Fruit fly (Drosophila melanogaster) whole organism, embryonic: ENCODE measurements around the gene Ugt36D1.

ENCODE experiments used
- Asciz ChIP-seq: fragments of 200-800 bp; sonication (Bioruptor generic); optimal IDR thresholded peaks from 2 replicates; lab custom pipeline; 2017; ENCODE audit warnings: missing biosample characterization, mild to moderate bottlenecking, missing genetic modification characterization, missing genetic modification reagents
- Atf6 ChIP-seq: fragments of 200-800 bp; sonication (Bioruptor generic); IDR thresholded peaks from 2 replicates; pipeline ENCODE4 v1.3.6; 2022; ENCODE audit warnings: missing biosample characterization, missing genetic modification characterization
- Awh ChIP-seq: fragments of 200-800 bp; sonication (Bioruptor generic); IDR thresholded peaks from 2 replicates; pipeline ENCODE4, ENCODE4 v1.3.6; 2022; ENCODE audit warnings: missing biosample characterization, missing genetic modification characterization
- Blimp-1 ChIP-seq: fragments of 200-800 bp; sonication (Bioruptor generic); optimal IDR thresholded peaks from 3 replicates; lab custom pipeline; 2018; ENCODE audit warnings: missing biosample characterization, missing genetic modification characterization, mild to moderate bottlenecking, moderate library complexity, missing genetic modification reagents
- CG1024 ChIP-seq: fragments of 200-800 bp; sonication (Bioruptor generic); IDR thresholded peaks from 2 replicates; pipeline ENCODE4 v1.3.6; 2022; ENCODE audit warnings: missing biosample characterization, missing genetic modification characterization
- CG10267 ChIP-seq: fragments of 200-800 bp; sonication (Bioruptor generic); optimal IDR thresholded peaks from 2 replicates; lab custom pipeline; 2018; ENCODE audit warnings: missing biosample characterization, mild to moderate bottlenecking, missing genetic modification characterization, moderate library complexity
- CG13424 ChIP-seq: fragments of 200-800 bp; sonication (Bioruptor generic); optimal IDR thresholded peaks from 2 replicates; lab custom pipeline; 2019; ENCODE audit warnings: missing biosample characterization, mild to moderate bottlenecking, missing genetic modification characterization, moderate library complexity
- CG14441 ChIP-seq: fragments of 200-800 bp; sonication (Bioruptor generic); IDR thresholded peaks from 2 replicates; pipeline ENCODE4 v1.3.6; 2022; ENCODE audit warnings: missing biosample characterization, missing genetic modification characterization
- CG14710 ChIP-seq: fragments of 200-800 bp; sonication (Bioruptor generic); optimal IDR thresholded peaks from 3 replicates; lab custom pipeline; 2019; ENCODE audit warnings: missing biosample characterization, mild to moderate bottlenecking, missing genetic modification characterization, moderate library complexity
- CG15269 ChIP-seq: fragments of 200-800 bp; sonication (Bioruptor generic); optimal IDR thresholded peaks from 2 replicates; lab custom pipeline; 2018; ENCODE audit warnings: missing biosample characterization, mild to moderate bottlenecking, missing genetic modification characterization, moderate library complexity
- CG17328 ChIP-seq: fragments of 200-800 bp; sonication (Bioruptor generic); IDR thresholded peaks from 2 replicates; pipeline ENCODE4 v1.3.6; 2022; ENCODE audit warnings: missing biosample characterization, missing genetic modification characterization
- CG17829 ChIP-seq: fragments of 200-800 bp; optimal IDR thresholded peaks from 2 replicates; lab custom pipeline; 2019; ENCODE audit warnings: missing biosample characterization, mild to moderate bottlenecking, missing genetic modification characterization, moderate library complexity
- CG18262 ChIP-seq: fragments of 200-800 bp; optimal IDR thresholded peaks from 3 replicates; lab custom pipeline; 2019; ENCODE audit warnings: missing biosample characterization, mild to moderate bottlenecking, missing genetic modification characterization, moderate library complexity
- CG1832 ChIP-seq: fragments of 200-800 bp; sonication (Bioruptor generic); optimal IDR thresholded peaks from 2 replicates; lab custom pipeline; 2017; ENCODE audit warnings: missing biosample characterization, mild to moderate bottlenecking, missing genetic modification characterization, inconsistent platforms
- CG2889 ChIP-seq: fragments of 200-800 bp; sonication (Bioruptor generic); IDR thresholded peaks from 3 replicates; pipeline ENCODE4 v1.3.6; 2022; ENCODE audit warnings: missing biosample characterization, missing genetic modification characterization
- CG32767 ChIP-seq: fragments of 200-800 bp; sonication (Bioruptor generic); IDR thresholded peaks from 2 replicates; pipeline ENCODE4 v1.3.6; 2022; ENCODE audit warnings: missing biosample characterization, missing genetic modification characterization
- CG3281 ChIP-seq: fragments of 200-800 bp; sonication (Bioruptor generic); optimal IDR thresholded peaks from 3 replicates; lab custom pipeline; 2017; ENCODE audit warnings: missing biosample characterization, mild to moderate bottlenecking, missing genetic modification characterization
- CG4328 ChIP-seq: fragments of 200-800 bp; sonication (Bioruptor generic); optimal IDR thresholded peaks from 3 replicates; lab custom pipeline; 2017; ENCODE audit warnings: missing biosample characterization, missing genetic modification reagents, missing genetic modification characterization
- CG4424 ChIP-seq: fragments of 200-800 bp; sonication (Bioruptor generic); optimal IDR thresholded peaks from 3 replicates; lab custom pipeline; 2016; ENCODE audit warnings: missing biosample characterization, missing genetic modification characterization
- CG5245 ChIP-seq: fragments of 200-800 bp; sonication (Bioruptor generic); optimal IDR thresholded peaks from 3 replicates; lab custom pipeline; 2016; ENCODE audit warnings: missing biosample characterization, missing genetic modification characterization
- CG5953 ChIP-seq: fragments of 200-800 bp; sonication (Bioruptor generic); IDR thresholded peaks from 2 replicates; pipeline ENCODE4 v1.3.6; 2022; ENCODE audit warnings: missing biosample characterization, missing genetic modification characterization
- CG7556 ChIP-seq: fragments of 200-800 bp; sonication (Bioruptor generic); optimal IDR thresholded peaks from 2 replicates; lab custom pipeline; 2017; ENCODE audit warnings: missing biosample characterization, mild to moderate bottlenecking, missing genetic modification characterization
- CG7928 ChIP-seq: fragments of 200-800 bp; sonication (Bioruptor generic); optimal IDR thresholded peaks from 2 replicates; lab custom pipeline; 2017; ENCODE audit warnings: missing biosample characterization, mild to moderate bottlenecking, missing genetic modification characterization
- CG8290 ChIP-seq, 3 experiments: fragments of 200-800 bp; sonication (Bioruptor generic); optimal IDR thresholded peaks; 2 replicates each; lab custom pipeline; 2016 to 2019; ENCODE audit warnings: missing biosample characterization in 3 of 3, missing genetic modification characterization in 3 of 3, mild to moderate bottlenecking in 2 of 3, moderate library complexity in 1 of 3
- CkIIα-i1 ChIP-seq: fragments of 200-800 bp; sonication (Bioruptor generic); IDR thresholded peaks from 2 replicates; pipeline ENCODE4 v1.3.6; 2022; ENCODE audit warnings: missing biosample characterization, missing genetic modification characterization
- D ChIP-seq, 2 experiments: fragments of 200-800 bp in 1 of 2; fragments of >200 bp in 1 of 2; sonication (Bioruptor generic) in 1 of 2; optimal IDR thresholded peaks; 2 replicates in 1 of 2; 3 replicates in 1 of 2; lab custom pipeline; 2017; ENCODE audit warnings: mild to moderate bottlenecking in 1 of 2, missing biosample characterization in 1 of 2, missing genetic modification characterization in 1 of 2, missing genetic modification reagents in 1 of 2
- Dfd ChIP-seq, 2 experiments: fragments of >200 bp; optimal IDR thresholded peaks; 2 replicates each; lab custom pipeline; 2017; ENCODE audit warnings: missing biosample characterization in 2 of 2, missing genetic modification characterization in 2 of 2
- Ets65A ChIP-seq: fragments of 200-800 bp; sonication (Bioruptor generic); peaks from one replicate; lab custom pipeline; 2016; ENCODE audit warnings: missing biosample characterization, missing genetic modification characterization
- Hmx ChIP-seq: fragments of 200-800 bp; sonication (Bioruptor generic); optimal IDR thresholded peaks from 2 replicates; lab custom pipeline; 2016; ENCODE audit warnings: missing biosample characterization, missing genetic modification characterization
- Hr51 ChIP-seq, 2 experiments: fragments of 200-800 bp; sonication (Bioruptor generic); optimal IDR thresholded peaks; 2 replicates in 1 of 2; 3 replicates in 1 of 2; lab custom pipeline; 2016 to 2018; ENCODE audit warnings: missing biosample characterization in 2 of 2, missing genetic modification characterization in 2 of 2, mild to moderate bottlenecking in 1 of 2, moderate library complexity in 1 of 2
- NfI ChIP-seq: fragments of 200-800 bp; sonication (Bioruptor generic); optimal IDR thresholded peaks from 3 replicates; lab custom pipeline; 2018; ENCODE audit warnings: missing biosample characterization, mild to moderate bottlenecking, missing genetic modification characterization, moderate library complexity
- PHDP ChIP-seq: fragments of 200-800 bp; sonication (Bioruptor generic); optimal IDR thresholded peaks from 3 replicates; lab custom pipeline; 2018; ENCODE audit warnings: missing biosample characterization, mild to moderate bottlenecking, missing genetic modification characterization, moderate library complexity
- Spps ChIP-seq: fragments of 200-800 bp; sonication (Bioruptor generic); optimal IDR thresholded peaks from 2 replicates; lab custom pipeline; 2018; ENCODE audit warnings: missing biosample characterization, mild to moderate bottlenecking, missing genetic modification characterization
- ac ChIP-seq: fragments of 200-800 bp; sonication (Bioruptor generic); optimal IDR thresholded peaks from 3 replicates; lab custom pipeline; 2017; ENCODE audit warnings: missing biosample characterization, mild to moderate bottlenecking, missing genetic modification characterization
- amos ChIP-seq: fragments of 200-800 bp; sonication (Bioruptor generic); IDR thresholded peaks from 2 replicates; pipeline ENCODE4 v1.3.6; 2022; ENCODE audit warnings: missing biosample characterization, missing genetic modification characterization; ENCODE audit not compliant: partially characterized antibody
- ara ChIP-seq: fragments of 200-800 bp; sonication (Bioruptor generic); IDR thresholded peaks from 2 replicates; pipeline ENCODE4 v1.3.6; 2022; ENCODE audit warnings: missing biosample characterization, missing genetic modification characterization
- az2 ChIP-seq: fragments of 200-800 bp; sonication (Bioruptor generic); optimal IDR thresholded peaks from 3 replicates; lab custom pipeline; 2016; ENCODE audit warnings: missing biosample characterization, missing genetic modification characterization
- bcd ChIP-seq: fragments of 200-800 bp; sonication (Bioruptor generic); optimal IDR thresholded peaks from 2 replicates; lab custom pipeline; 2017; ENCODE audit warnings: missing biosample characterization, mild to moderate bottlenecking, missing genetic modification characterization
- bsh ChIP-seq, 2 experiments: fragments of 200-800 bp; sonication (Bioruptor generic); optimal IDR thresholded peaks; 2 replicates each; lab custom pipeline; 2017 to 2018; ENCODE audit warnings: mild to moderate bottlenecking in 2 of 2, missing biosample characterization in 2 of 2, missing genetic modification characterization in 2 of 2, moderate library complexity in 1 of 2
- dmrt11E ChIP-seq: fragments of 200-800 bp; sonication (Bioruptor generic); optimal IDR thresholded peaks from 3 replicates; lab custom pipeline; 2018; ENCODE audit warnings: missing biosample characterization, mild to moderate bottlenecking, missing genetic modification characterization, moderate library complexity
- dmrt99B ChIP-seq: fragments of 200-800 bp; sonication (Bioruptor generic); optimal IDR thresholded peaks from 2 replicates; lab custom pipeline; 2018; ENCODE audit warnings: missing biosample characterization, mild to moderate bottlenecking, missing genetic modification characterization, moderate library complexity
- emc ChIP-seq: fragments of 200-800 bp; sonication (Bioruptor generic); optimal IDR thresholded peaks from 2 replicates; lab custom pipeline; 2016; ENCODE audit warnings: missing biosample characterization, missing genetic modification characterization
- ewg ChIP-seq: fragments of 200-800 bp; sonication (Bioruptor generic); optimal IDR thresholded peaks from 3 replicates; lab custom pipeline; 2017; ENCODE audit warnings: mild to moderate bottlenecking, missing biosample characterization, missing genetic modification reagents, missing genetic modification characterization
- ftz-f1 ChIP-seq: fragments of 200-800 bp; sonication (Bioruptor generic); optimal IDR thresholded peaks from 2 replicates; lab custom pipeline; 2016; ENCODE audit warnings: missing biosample characterization, missing genetic modification characterization
- gem ChIP-seq: fragments of 200-800 bp; sonication (Bioruptor generic); optimal IDR thresholded peaks from 2 replicates; lab custom pipeline; 2019; ENCODE audit warnings: missing biosample characterization, mild to moderate bottlenecking, missing genetic modification characterization, moderate library complexity
- prd ChIP-seq, 3 experiments: fragments of >200 bp in 2 of 3; fragments of 200-800 bp in 1 of 3; sonication (Bioruptor generic) in 1 of 3; optimal IDR thresholded peaks in 2 of 3; IDR thresholded peaks in 1 of 3; 2 replicates in 2 of 3; 3 replicates in 1 of 3; pipeline versions ENCODE4 v1.3.6 to Lab custom; 2017 to 2022; ENCODE audit warnings: missing biosample characterization in 1 of 3, missing genetic modification characterization in 1 of 3
- ro ChIP-seq: fragments of 200-800 bp; sonication (Bioruptor generic); IDR thresholded peaks from 2 replicates; pipeline ENCODE4 v1.3.6; 2022; ENCODE audit warnings: missing biosample characterization, missing genetic modification characterization
- zen ChIP-seq: fragments of 200-800 bp; sonication (Bioruptor generic); optimal IDR thresholded peaks from 3 replicates; lab custom pipeline; 2018; ENCODE audit warnings: missing biosample characterization, mild to moderate bottlenecking, missing genetic modification characterization, moderate library complexity

The Ugt36D1 gene

dm6 chr2L:18808754-18809329 is 14.5 kb upstream of the Ugt36D1 start:
- TF ChIP-seq CG18262 (tag; lab: Kevin White, UChicago): peak; percentile 38
- no peak for TF ChIP-seq CG5953
- TF ChIP-seq PHDP (tag; lab: Kevin White, UChicago): no peak
- peak; percentile 23; the same call in 1 of the 3 replicates for TF ChIP-seq CG2889 (GFP tag; lab: Robert Waterston, UW)
- no peak for TF ChIP-seq NfI (GFP tag; lab: Kevin White, UChicago)
- no peak for TF ChIP-seq Hmx
- TF ChIP-seq zen (tag; lab: Kevin White, UChicago): peak; percentile 93
- peak; percentile 4 for TF ChIP-seq ac
- peak in 1 of 2 experiments; percentile 50 for TF ChIP-seq bsh (GFP tag; optimal IDR thresholded peaks at IDR 0.05; lab: Kevin White, UChicago)
- no peak for TF ChIP-seq CG1024 (GFP tag; lab: Robert Waterston, UW)
- TF ChIP-seq Ets65A (GFP tag; lab: Kevin White, UChicago): peak; percentile 35
- TF ChIP-seq az2: peak; percentile 20
- TF ChIP-seq Blimp-1 (GFP tag; lab: Kevin White, UChicago): peak; percentile 20
- peak; percentile 57; the same call in 1 of the 2 replicates for TF ChIP-seq Awh
- no peak for TF ChIP-seq Spps (tag; lab: Kevin White, UChicago)
- TF ChIP-seq CG15269 (tag; lab: Kevin White, UChicago): peak; percentile 19
- TF ChIP-seq CG32767 (GFP tag; lab: Robert Waterston, UW): no peak
- TF ChIP-seq CG7556: peak; percentile 39
- TF ChIP-seq Dfd (GFP tag; optimal IDR thresholded peaks at IDR 0.05; lab: Kevin White, UChicago): no peak
- no peak for TF ChIP-seq ro (GFP tag; lab: Robert Waterston, UW)
- no peak for TF ChIP-seq CG8290 (GFP tag; optimal IDR thresholded peaks at IDR 0.05; lab: Kevin White, UChicago)
- TF ChIP-seq CG8290 (tag; optimal IDR thresholded peaks at IDR 0.05; lab: Kevin White, UChicago): no peak
- no peak for TF ChIP-seq prd (optimal IDR thresholded peaks at IDR 0.05; lab: Kevin White, UChicago)
- TF ChIP-seq prd (GFP tag; IDR thresholded peaks at IDR 0.05; lab: Robert Waterston, UW): peak; percentile 87
- no peak for TF ChIP-seq bcd (GFP tag; lab: Kevin White, UChicago)
- no peak for TF ChIP-seq CG5245 (GFP tag; lab: Kevin White, UChicago)
- TF ChIP-seq emc: no peak
- 0 out of 2 replicates have a peak, but pooled peaks have one; percentile 29 for TF ChIP-seq CG17328 (GFP tag; lab: Robert Waterston, UW)
- TF ChIP-seq CG4328 (GFP tag; lab: Kevin White, UChicago): no peak
- peak; percentile 46 for TF ChIP-seq dmrt99B
- peak; percentile 58 for TF ChIP-seq dmrt11E (tag; lab: Kevin White, UChicago)
- no peak for TF ChIP-seq D (optimal IDR thresholded peaks at IDR 0.05; lab: Kevin White, UChicago)
- TF ChIP-seq D (GFP tag; optimal IDR thresholded peaks at IDR 0.05; lab: Kevin White, UChicago): peak; percentile 10
- no peak for TF ChIP-seq ewg
- TF ChIP-seq CG10267 (tag; lab: Kevin White, UChicago): peak; percentile 20
- TF ChIP-seq CG13424 (tag; lab: Kevin White, UChicago): peak; percentile 13
- no peak for TF ChIP-seq CG7928 (GFP tag; lab: Kevin White, UChicago)
- no peak for TF ChIP-seq CG3281
- no peak for TF ChIP-seq Asciz (GFP tag; lab: Kevin White, UChicago)
- peak; percentile 46 for TF ChIP-seq CG17829 (tag; lab: Kevin White, UChicago)
- no peak for TF ChIP-seq CG14441
- no peak for TF ChIP-seq amos (GFP tag; lab: Robert Waterston, UW)
- TF ChIP-seq Atf6: no peak
- no peak for TF ChIP-seq CkIIα-i1 (GFP tag; lab: Robert Waterston, UW)
- TF ChIP-seq Hr51 (GFP tag; optimal IDR thresholded peaks at IDR 0.05; lab: Kevin White, UChicago): peak in 1 of 2 experiments; percentile 4
- TF ChIP-seq CG14710: peak; percentile 28
- TF ChIP-seq gem (tag; lab: Kevin White, UChicago): peak; percentile 55
- peak; percentile 26 for TF ChIP-seq CG4424 (GFP tag; lab: Kevin White, UChicago)
- TF ChIP-seq CG1832 (GFP tag; lab: Kevin White, UChicago): no peak
- peak; percentile 48; the same call in 1 of the 2 replicates for TF ChIP-seq ara (GFP tag; lab: Robert Waterston, UW)
- TF ChIP-seq ftz-f1 (GFP tag; lab: Kevin White, UChicago): no peak
